Fruit fly (Drosophila melanogaster): ENCODE measurements around the gene eIF2beta.

dm6 chr3L:12507571-12507970 lies 19.0 kb downstream of the eIF2beta start, which contains the start of gene CG10654:
- TF ChIP-seq slou (GFP tag; optimal IDR thresholded peaks at IDR 0.05) (no peak), Spps (tag; optimal IDR thresholded peaks at IDR 0.05) (no peak)
